Worm (Caenorhabditis elegans): ENCODE measurements around the gene C01G12.5.

Gene C01G12.5

DNA sequence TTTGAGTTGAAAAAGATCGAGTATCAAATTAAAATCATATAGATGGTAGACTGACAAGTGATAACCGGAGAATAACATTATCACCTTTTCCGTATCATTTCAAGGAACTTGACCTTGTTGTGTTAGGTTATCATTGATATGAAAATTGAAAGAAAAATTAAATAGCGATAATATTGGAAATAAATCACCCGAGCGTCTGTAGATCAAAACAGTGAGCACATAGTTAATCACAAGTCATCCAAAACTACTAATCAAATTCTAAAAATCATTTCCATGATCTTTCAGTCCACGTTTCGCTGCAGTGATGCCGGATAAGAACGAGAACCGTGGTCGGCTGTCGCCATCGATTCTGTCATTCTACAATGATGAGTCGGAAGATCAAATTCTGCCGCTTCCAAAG is 32.5 kb upstream of the C01G12.5 start:
- TF ChIP-seq F57A8.1 (GFP tag; optimal IDR thresholded peaks at IDR 0.05) (no peak), ztf-25 (GFP tag; IDR thresholded peaks at IDR 0.05) (no peak), C06A6.2 (GFP tag; conservative IDR thresholded peaks at IDR 0.05) (no peak), ztf-26 (tag; optimal IDR thresholded peaks at IDR 0.05) (no peak), madf-6 (GFP tag; IDR thresholded peaks at IDR 0.05) (no peak), rpc-1 (optimal IDR thresholded peaks at IDR 0.05) (no peak), rpc-1 (tag; optimal IDR thresholded peaks at IDR 0.05) (no peak), dpff-1 (tag; optimal IDR thresholded peaks at IDR 0.05) (no peak), F49E8.2 (tag; optimal IDR thresholded peaks at IDR 0.05; ENCODE audit: insufficient read depth) (no peak), ceh-79 (tag; optimal IDR thresholded peaks at IDR 0.05) (no peak), T26A5.8 (tag; optimal IDR thresholded peaks at IDR 0.05) (no peak), mes-4 (tag; optimal IDR thresholded peaks at IDR 0.05) (no peak), attf-6 (GFP tag; IDR thresholded peaks at IDR 0.05) (no peak), nhr-179 (tag; optimal IDR thresholded peaks at IDR 0.05) (no peak), K11D2.4 (GFP tag; IDR thresholded peaks at IDR 0.05) (no peak), somi-1 (GFP tag; optimal IDR thresholded peaks at IDR 0.05) (no peak), chd-7 (tag; optimal IDR thresholded peaks at IDR 0.05) (no peak), snpc-4 (GFP tag; optimal IDR thresholded peaks at IDR 0.05) (no peak), snpc-4 (tag; optimal IDR thresholded peaks at IDR 0.05) (no peak), nfya-1 (tag; optimal IDR thresholded peaks at IDR 0.05; ENCODE audit: borderline replicate concordance, insufficient read depth) (no peak), B0261.1 (tag; optimal IDR thresholded peaks at IDR 0.05) (no peak)

DNA sequence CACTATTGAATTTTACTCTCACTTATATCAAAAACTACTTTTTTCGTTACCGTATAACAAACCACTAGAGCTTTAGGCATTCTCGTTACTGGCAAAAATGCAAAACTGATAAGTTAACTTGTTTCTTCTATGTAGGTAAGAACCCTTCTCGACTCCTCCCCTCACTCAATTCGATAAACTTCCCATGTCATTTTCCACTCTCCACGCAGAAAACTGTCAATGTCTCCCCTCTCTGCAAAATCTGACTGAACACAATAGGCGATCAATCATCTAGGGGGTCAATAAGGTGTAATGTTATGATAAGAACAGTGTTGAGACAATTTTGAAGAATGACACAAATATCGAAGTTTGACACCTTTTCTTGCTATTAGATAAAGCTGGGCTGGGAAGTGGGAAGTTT is 31.5 kb upstream of the C01G12.5 start:
- TF ChIP-seq ZK185.1 (tag; optimal IDR thresholded peaks at IDR 0.05; ENCODE audit: poor library complexity, severe bottlenecking) (no peak), lir-1 (GFP tag; conservative IDR thresholded peaks at IDR 0.05) (no peak), F39B2.1 (GFP tag; IDR thresholded peaks at IDR 0.05) (no peak), nhr-90 (tag; optimal IDR thresholded peaks at IDR 0.05) (no peak), pha-4 (tag; optimal IDR thresholded peaks at IDR 0.05) (no peak), hsf-1 (GFP tag; IDR thresholded peaks at IDR 0.05) (no peak), nfya-1 (tag; optimal IDR thresholded peaks at IDR 0.05; ENCODE audit: borderline replicate concordance, insufficient read depth) (no peak), egl-44 (GFP tag; IDR thresholded peaks at IDR 0.05) (no peak), madf-8 (GFP tag; conservative IDR thresholded peaks at IDR 0.05) (no peak), F49E8.2 (tag; optimal IDR thresholded peaks at IDR 0.05; ENCODE audit: insufficient read depth) (no peak), zim-3 (tag; optimal IDR thresholded peaks at IDR 0.05) (no peak), somi-1 (GFP tag; optimal IDR thresholded peaks at IDR 0.05) (no peak), rcor-1 (GFP tag; IDR thresholded peaks at IDR 0.05) (no peak), F52B5.7 (tag; optimal IDR thresholded peaks at IDR 0.05) (no peak), madf-3 (GFP tag; IDR thresholded peaks at IDR 0.05) (no peak), egrh-3 (GFP tag; IDR thresholded peaks at IDR 0.05) (no peak), snpc-1.3 (tag; optimal IDR thresholded peaks at IDR 0.05; ENCODE audit: insufficient read depth) (no peak), dpff-1 (tag; optimal IDR thresholded peaks at IDR 0.05) (no peak)

DNA sequence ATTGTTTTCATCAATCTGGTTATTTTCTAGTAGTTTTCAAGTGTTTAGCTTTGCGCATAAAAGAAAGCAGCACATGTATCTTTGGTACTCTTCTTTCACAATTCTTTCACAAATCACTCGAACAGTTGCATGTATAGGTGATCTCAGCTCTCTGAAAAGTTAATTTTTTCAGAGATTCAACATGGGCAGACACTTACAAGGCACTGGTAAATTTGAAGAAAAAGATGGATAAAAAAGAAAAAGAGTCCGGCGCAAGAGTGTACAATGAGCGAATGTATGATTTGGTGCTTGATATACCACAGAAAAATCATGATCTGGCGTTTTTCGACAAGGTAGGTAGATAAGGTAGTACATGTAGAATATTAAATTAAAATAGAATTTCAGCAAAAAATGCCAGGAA is 30.9 kb upstream of the C01G12.5 start:
- TF ChIP-seq ceh-40 (GFP tag; IDR thresholded peaks at IDR 0.05) (no peak), nfyb-1 (GFP tag; IDR thresholded peaks at IDR 0.05) (no peak), nhr-80 (tag; optimal IDR thresholded peaks at IDR 0.05) (no peak), egl-44 (GFP tag; IDR thresholded peaks at IDR 0.05) (no peak), F49E8.2 (tag; optimal IDR thresholded peaks at IDR 0.05; ENCODE audit: insufficient read depth) (no peak), dpff-1 (tag; optimal IDR thresholded peaks at IDR 0.05) (no peak), K11D2.4 (GFP tag; IDR thresholded peaks at IDR 0.05) (no peak), mxl-1 (tag; optimal IDR thresholded peaks at IDR 0.05) (no peak), nhr-27 (tag; optimal IDR thresholded peaks at IDR 0.05) (no peak), sdz-38 (tag; optimal IDR thresholded peaks at IDR 0.05) (no peak), F10E7.11 (tag; optimal IDR thresholded peaks at IDR 0.05) (no peak), B0019.2 (GFP tag; conservative IDR thresholded peaks at IDR 0.05) (no peak), T26A5.8 (tag; optimal IDR thresholded peaks at IDR 0.05) (no peak), tbp1 (GFP tag; optimal IDR thresholded peaks at IDR 0.05) (no peak), F22D6.2 (tag; optimal IDR thresholded peaks at IDR 0.05) (no peak), B0336.3 (GFP tag; IDR thresholded peaks at IDR 0.05) (no peak)

Data from whole organism, young adult.